Fruit fly (Drosophila melanogaster) whole organism, wandering third instar larva: ENCODE results near the gene BckdhA.

Experiments used
- Abd-B ChIP-seq: fragments of >200 bp; optimal IDR thresholded peaks from 2 replicates; lab custom pipeline; 2017; ENCODE audit warnings: missing biosample characterization, missing genetic modification characterization
- CG32264 ChIP-seq: fragments of 200-800 bp; sonication (Bioruptor generic); optimal IDR thresholded peaks from 2 replicates; lab custom pipeline; 2016; ENCODE audit warnings: missing biosample characterization, missing genetic modification characterization
- CG9705 ChIP-seq: fragments of 200-800 bp; sonication (Bioruptor generic); optimal IDR thresholded peaks from 2 replicates; lab custom pipeline; 2018; ENCODE audit warnings: missing biosample characterization, mild to moderate bottlenecking, missing genetic modification characterization
- Dfd ChIP-seq: fragments of >200 bp; optimal IDR thresholded peaks from 2 replicates; lab custom pipeline; 2017; ENCODE audit warnings: missing biosample characterization, missing genetic modification characterization
- HLH106 ChIP-seq: fragments of 200-800 bp; optimal IDR thresholded peaks from 3 replicates; lab custom pipeline; 2019; ENCODE audit warnings: missing biosample characterization, mild to moderate bottlenecking, missing genetic modification characterization, moderate library complexity
- Hnf4 ChIP-seq: fragments of 200-800 bp; sonication (Bioruptor generic); optimal IDR thresholded peaks from 2 replicates; lab custom pipeline; 2016; ENCODE audit warnings: missing biosample characterization, mild to moderate bottlenecking, missing genetic modification characterization
- Hr78 ChIP-seq: fragments of >200 bp; optimal IDR thresholded peaks from 2 replicates; lab custom pipeline; 2017; ENCODE audit warnings: missing biosample characterization, missing genetic modification characterization
- Hr83 ChIP-seq: fragments of 200-300 bp; sonication (Bioruptor generic); optimal IDR thresholded peaks from 2 replicates; lab custom pipeline; 2016; ENCODE audit warnings: missing biosample characterization, mild to moderate bottlenecking, missing genetic modification characterization, moderate library complexity; ENCODE audit not compliant: poor library complexity, severe bottlenecking
- Jra ChIP-seq: sonication (Bioruptor generic); optimal IDR thresholded peaks from 2 replicates; lab custom pipeline; 2016; ENCODE audit warnings: missing biosample characterization, missing genetic modification characterization
- Mio ChIP-seq: sonication (Bioruptor generic); optimal IDR thresholded peaks from 2 replicates; lab custom pipeline; 2016; ENCODE audit warnings: missing biosample characterization, missing genetic modification characterization
- Myc ChIP-seq: fragments of >200 bp; optimal IDR thresholded peaks from 2 replicates; lab custom pipeline; 2017
- N ChIP-seq: fragments of >200 bp; optimal IDR thresholded peaks from 2 replicates; lab custom pipeline; 2018; ENCODE audit warnings: missing biosample characterization, missing external identifiers, missing genetic modification characterization
- Rel ChIP-seq, 2 experiments: fragments of 200-800 bp; sonication (Bioruptor generic) in 1 of 2; optimal IDR thresholded peaks; 2 replicates in 1 of 2; 3 replicates in 1 of 2; lab custom pipeline; 2016 to 2019; ENCODE audit warnings: mild to moderate bottlenecking in 2 of 2, missing biosample characterization in 2 of 2, missing genetic modification characterization in 2 of 2, moderate library complexity in 1 of 2
- Sp1 ChIP-seq: fragments of 200-800 bp; sonication (Bioruptor generic); optimal IDR thresholded peaks from 3 replicates; lab custom pipeline; 2019; ENCODE audit warnings: missing biosample characterization, mild to moderate bottlenecking, missing genetic modification characterization, moderate library complexity
- Vsx2 ChIP-seq: fragments of 200-300, 225-300 bp; sonication (Bioruptor generic); optimal IDR thresholded peaks from 2 replicates; lab custom pipeline; 2018; ENCODE audit warnings: missing biosample characterization, missing genetic modification characterization; ENCODE audit not compliant: partially characterized antibody
- br ChIP-seq: fragments of 200-800 bp; sonication (Bioruptor generic); optimal IDR thresholded peaks from 2 replicates; lab custom pipeline; 2016; ENCODE audit warnings: missing biosample characterization, missing genetic modification characterization
- brk ChIP-seq: fragments of 200-800 bp; sonication (Bioruptor generic); optimal IDR thresholded peaks from 2 replicates; lab custom pipeline; 2016; ENCODE audit warnings: missing biosample characterization, mild to moderate bottlenecking, missing genetic modification characterization
- dmrt93B ChIP-seq: fragments of 200-800 bp; sonication (Bioruptor generic); optimal IDR thresholded peaks from 2 replicates; lab custom pipeline; 2018; ENCODE audit warnings: missing biosample characterization, mild to moderate bottlenecking, missing genetic modification characterization
- dsf ChIP-seq: sonication (Bioruptor generic); optimal IDR thresholded peaks from 2 replicates; lab custom pipeline; 2016; ENCODE audit warnings: missing biosample characterization, missing genetic modification characterization, borderline replicate concordance
- ey ChIP-seq: fragments of 200-800 bp; sonication (Bioruptor generic); optimal IDR thresholded peaks from 2 replicates; lab custom pipeline; 2016; ENCODE audit warnings: missing biosample characterization, missing genetic modification characterization
- foxo ChIP-seq, 2 experiments: fragments of 200-800 bp; sonication (Bioruptor generic); optimal IDR thresholded peaks; 2 replicates in 1 of 2; 3 replicates in 1 of 2; lab custom pipeline; 2016 to 2017; ENCODE audit warnings: missing biosample characterization in 2 of 2, missing genetic modification characterization in 2 of 2
- fru ChIP-seq: fragments of 200-800 bp; sonication (Bioruptor generic); optimal IDR thresholded peaks from 3 replicates; lab custom pipeline; 2016; ENCODE audit warnings: missing biosample characterization, mild to moderate bottlenecking, missing genetic modification characterization
- h ChIP-seq: fragments of 200-800 bp; sonication (Bioruptor generic); optimal IDR thresholded peaks from 3 replicates; lab custom pipeline; 2016; ENCODE audit warnings: missing biosample characterization, mild to moderate bottlenecking, missing genetic modification characterization
- jim ChIP-seq: fragments of 175-275, 200-325 bp; sonication (Bioruptor generic); optimal IDR thresholded peaks from 2 replicates; lab custom pipeline; 2016; ENCODE audit warnings: missing biosample characterization, mild to moderate bottlenecking, missing genetic modification characterization
- lola ChIP-seq: fragments of >200 bp; optimal IDR thresholded peaks from 2 replicates; lab custom pipeline; 2017; ENCODE audit warnings: missing biosample characterization, missing genetic modification characterization
- pan ChIP-seq: fragments of >200 bp; optimal IDR thresholded peaks from 2 replicates; lab custom pipeline; 2017
- psq ChIP-seq: fragments of 200-800 bp; sonication (Bioruptor generic); optimal IDR thresholded peaks from 3 replicates; lab custom pipeline; 2017; ENCODE audit warnings: missing biosample characterization, mild to moderate bottlenecking, missing genetic modification characterization, moderate library complexity
- rgr ChIP-seq: fragments of 200-800 bp; sonication (Bioruptor generic); optimal IDR thresholded peaks from 3 replicates; lab custom pipeline; 2016; ENCODE audit warnings: missing biosample characterization, mild to moderate bottlenecking, missing genetic modification characterization
- sage ChIP-seq: fragments of 200-800 bp; sonication (Bioruptor generic); optimal IDR thresholded peaks from 2 replicates; lab custom pipeline; 2016; ENCODE audit warnings: missing biosample characterization, mild to moderate bottlenecking, missing genetic modification characterization
- sv ChIP-seq: fragments of 200-800 bp; sonication (Bioruptor generic); optimal IDR thresholded peaks from 3 replicates; lab custom pipeline; 2016; ENCODE audit warnings: missing biosample characterization, missing genetic modification characterization
- tai ChIP-seq: sonication (Bioruptor generic); optimal IDR thresholded peaks from 2 replicates; lab custom pipeline; 2016; ENCODE audit warnings: missing biosample characterization, missing genetic modification characterization
- usp ChIP-seq: fragments of >200 bp; optimal IDR thresholded peaks from 2 replicates; lab custom pipeline; 2017; ENCODE audit warnings: missing biosample characterization, missing genetic modification characterization
- woc ChIP-seq: sonication (Bioruptor generic); optimal IDR thresholded peaks from 2 replicates; lab custom pipeline; 2016; ENCODE audit warnings: missing biosample characterization, mild to moderate bottlenecking, missing genetic modification characterization

Gene BckdhA

dm6 chr3R:9586663-9587248 is 31.2 kb downstream of the BckdhA start, which contains the start of gene P58IPK (continued):
- TF ChIP-seq Vsx2 (no peak), dsf (peak; percentile 33), tai (GFP tag; lab: Kevin White, UChicago) (no peak), pan (lab: Kevin White, UChicago) (no peak)

dm6 chr3R:9590952-9591532 is 35.5 kb downstream of the BckdhA start, which contains the start of the genes bocks and CG8312:
Gene bocks (minus strand): TSS chr3R:9591002.
Gene CG8312 (plus strand): TSS chr3R:9591309.
- TF ChIP-seq N (GFP tag; lab: Kevin White, UChicago) (no peak), Hr83 (GFP tag; lab: Kevin White, UChicago) (peak; percentile 31), Jra (peak; percentile 80), rgr (GFP tag; lab: Kevin White, UChicago) (peak; percentile 42), Myc (lab: Kevin White, UChicago) (peak; percentile 63), Rel (GFP tag; optimal IDR thresholded peaks at IDR 0.05; lab: Kevin White, UChicago) (no peak), Rel (tag; optimal IDR thresholded peaks at IDR 0.05; lab: Kevin White, UChicago) (peak; percentile 48), woc (no peak), brk (GFP tag; lab: Kevin White, UChicago) (no peak), foxo (GFP tag; optimal IDR thresholded peaks at IDR 0.05; lab: Kevin White, UChicago) (peak in 1 of 2 experiments; percentile 46), dsf (no peak), ey (GFP tag; lab: Kevin White, UChicago) (peak; percentile 25), Hnf4 (peak; percentile 78), Hr78 (GFP tag; lab: Kevin White, UChicago) (no peak), fru (GFP tag; lab: Kevin White, UChicago) (peak; percentile 65), usp (GFP tag; lab: Kevin White, UChicago) (no peak), Sp1 (GFP tag; lab: Kevin White, UChicago) (peak; percentile 21), h (GFP tag; lab: Kevin White, UChicago) (peak; percentile 53), Abd-B (GFP tag; lab: Kevin White, UChicago) (no peak), CG9705 (peak; percentile 22), br (GFP tag; lab: Kevin White, UChicago) (peak; percentile 63), HLH106 (peak; percentile 36), sv (peak; percentile 27), Dfd (GFP tag; lab: Kevin White, UChicago) (no peak), tai (GFP tag; lab: Kevin White, UChicago) (no peak)

DNA sequence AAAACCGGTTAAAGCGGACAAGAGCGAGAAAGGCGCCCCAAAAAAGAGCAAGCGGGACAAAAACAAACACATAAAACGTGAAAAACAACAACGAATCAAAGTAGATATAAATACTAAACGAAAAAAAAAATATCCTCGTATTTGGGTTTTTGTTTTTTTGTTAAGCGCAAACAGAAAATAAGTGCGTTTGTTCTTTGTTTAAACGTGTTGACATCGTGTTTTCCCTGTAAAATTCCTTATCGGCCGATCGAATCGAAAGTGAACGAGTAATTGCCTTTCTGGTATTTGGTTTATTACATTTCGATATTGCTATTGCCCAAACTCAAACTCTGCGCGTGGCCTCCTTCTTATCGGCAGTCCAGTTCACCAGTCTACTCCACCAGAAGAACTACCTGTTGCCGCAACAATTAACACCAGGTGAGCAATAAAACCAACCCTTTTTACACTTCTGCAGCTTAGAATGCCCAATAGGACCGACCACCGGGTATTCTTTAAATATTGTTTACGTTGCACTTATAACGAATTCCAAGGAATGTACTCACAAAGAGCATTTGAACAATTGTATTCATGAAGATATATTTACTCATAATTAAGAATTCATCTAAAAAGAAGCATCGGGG is 36.3 kb downstream of the BckdhA start:
- TF ChIP-seq Vsx2, result no peak
- no peak for TF ChIP-seq dmrt93B (GFP tag; lab: Kevin White, UChicago)
- TF ChIP-seq Myc (lab: Kevin White, UChicago), result no peak
- TF ChIP-seq, all 38 proteins: peak for 0

- TF ChIP-seq foxo (GFP tag; optimal IDR thresholded peaks at IDR 0.05; lab: Kevin White, UChicago) (peak in 1 of 2 experiments; percentile 28), woc (no peak), fru (GFP tag; lab: Kevin White, UChicago) (peak; percentile 12), Sp1 (GFP tag; lab: Kevin White, UChicago) (no peak), dmrt93B (GFP tag; lab: Kevin White, UChicago) (no peak), psq (no peak)
These were observed 38.0 kb downstream of the BckdhA start for dm6 chr3R:9593408-9594250.

- TF ChIP-seq dsf (no peak), CG32264 (GFP tag; lab: Kevin White, UChicago) (no peak), usp (GFP tag; lab: Kevin White, UChicago) (no peak), dmrt93B (GFP tag; lab: Kevin White, UChicago) (no peak), h (GFP tag; lab: Kevin White, UChicago) (no peak), lola (GFP tag; lab: Kevin White, UChicago) (no peak), brk (GFP tag; lab: Kevin White, UChicago) (no peak), N (GFP tag; lab: Kevin White, UChicago) (no peak), jim (GFP tag; lab: Kevin White, UChicago) (no peak), rgr (GFP tag; lab: Kevin White, UChicago) (no peak), Mio (GFP tag; lab: Kevin White, UChicago) (no peak), sage (GFP tag; lab: Kevin White, UChicago) (no peak), fru (GFP tag; lab: Kevin White, UChicago) (no peak)
These were observed 38.6 kb downstream of the BckdhA start for dm6 chr3R:9594251-9594581.
